Fruit fly (Drosophila melanogaster): ENCODE data around the gene lmgB.

Gene lmgB

DNA sequence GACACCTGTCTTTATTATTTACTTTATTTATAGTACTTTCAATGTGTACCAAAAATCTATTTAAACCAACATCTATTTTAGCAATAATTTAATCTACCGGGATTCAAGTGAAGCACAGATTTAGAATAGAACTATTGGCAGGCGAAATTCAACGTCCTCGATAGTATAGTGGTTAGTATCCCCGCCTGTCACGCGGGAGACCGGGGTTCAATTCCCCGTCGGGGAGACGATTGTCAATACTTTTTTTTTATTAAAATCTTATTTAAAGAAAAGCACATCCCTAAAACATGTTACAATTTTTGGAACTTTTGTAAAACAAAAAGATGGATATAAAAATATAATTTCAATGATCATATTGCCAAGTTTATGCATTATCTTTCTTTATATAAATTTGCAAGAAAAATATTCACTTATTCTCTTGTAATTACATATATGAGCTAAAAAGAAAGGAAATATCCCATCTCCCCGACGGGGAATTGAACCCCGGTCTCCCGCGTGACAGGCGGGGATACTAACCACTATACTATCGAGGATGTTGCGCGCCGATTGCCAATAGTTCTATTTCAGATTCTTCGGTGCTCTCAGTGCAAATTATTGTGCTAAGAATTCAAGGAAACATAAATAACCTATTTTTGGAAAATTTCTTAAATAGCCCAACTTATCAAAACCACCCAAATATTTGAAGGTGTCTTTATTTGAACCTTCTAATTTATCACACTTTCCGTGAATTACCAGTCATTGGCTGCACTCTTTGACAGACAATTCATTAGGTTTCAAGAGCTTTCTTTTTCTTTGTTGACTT is 46.6 kb downstream of the lmgB start, which contains the start of gene CG43796 (continued):
- TF ChIP-seq exex (tag; optimal IDR thresholded peaks at IDR 0.05), result peak; percentile 22

DNA sequence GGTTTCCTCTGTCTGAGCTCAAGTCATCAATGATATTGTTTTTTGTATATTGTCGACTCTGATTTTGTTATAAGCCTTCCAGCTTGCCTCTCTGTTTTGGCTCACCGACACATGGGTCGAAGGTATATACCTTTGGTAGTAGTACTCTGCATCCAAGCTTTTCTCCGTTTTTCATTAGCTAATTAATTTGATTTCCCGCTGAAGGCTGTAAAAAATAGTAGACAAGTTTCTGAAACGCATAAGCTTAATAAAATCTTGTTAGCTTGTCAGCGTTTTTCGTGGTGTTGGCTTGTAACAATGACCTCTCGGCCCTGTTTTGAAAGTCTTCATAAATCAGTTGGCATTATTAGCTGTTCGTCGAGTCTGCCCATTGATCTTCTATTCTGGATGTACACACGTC is 47.6 kb downstream of the lmgB start:
- TF ChIP-seq CG6791 (GFP tag; IDR thresholded peaks at IDR 0.05; ENCODE audit: partially characterized antibody) (no peak), Awh (GFP tag; IDR thresholded peaks at IDR 0.05) (peak; percentile 42; the same call in 1 of the 2 replicates), Vsx1 (GFP tag; optimal IDR thresholded peaks at IDR 0.05) (peak; percentile 74), Hr78 (GFP tag; optimal IDR thresholded peaks at IDR 0.05) (peak in 1 of 2 experiments; percentile 36), oc (tag; optimal IDR thresholded peaks at IDR 0.05) (peak; percentile 72)

DNA sequence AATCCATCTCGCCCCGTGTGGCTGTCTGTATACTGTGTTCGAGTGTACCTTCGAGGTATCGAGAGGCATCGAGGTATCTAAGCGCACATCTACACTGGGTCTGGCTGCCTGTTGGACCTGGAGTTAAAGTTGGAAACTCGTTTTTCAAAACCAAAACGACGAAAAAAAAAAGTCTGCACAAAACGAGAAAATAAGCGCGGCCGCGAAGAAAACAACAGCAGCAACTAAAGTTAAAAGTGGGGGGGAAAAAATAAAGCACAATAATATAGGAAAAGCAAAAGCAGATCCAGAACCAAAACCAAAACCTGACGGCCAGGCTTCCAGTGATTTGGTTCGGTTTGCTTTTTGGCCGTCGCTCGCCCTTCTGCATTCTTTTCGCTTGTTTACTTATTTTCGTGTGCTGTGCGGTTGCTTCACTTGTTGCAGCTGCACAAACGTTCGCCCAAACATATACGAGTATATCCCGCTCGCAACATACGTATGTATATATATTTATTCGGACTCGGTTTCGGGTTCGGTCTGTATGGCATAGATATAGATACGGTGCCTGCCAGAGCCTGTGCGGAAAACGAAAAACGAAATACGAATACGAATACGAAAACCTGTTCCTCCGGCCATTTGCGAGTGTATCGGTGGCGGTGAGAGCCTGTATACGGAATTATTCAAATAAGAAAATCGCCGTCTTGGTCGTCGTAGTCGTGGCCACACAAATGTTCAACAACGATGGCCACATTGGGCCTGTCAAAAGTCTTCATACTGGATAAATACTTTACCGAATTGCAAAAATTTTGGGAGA is 49.3 kb downstream of the lmgB start:
- no peak for TF ChIP-seq CG9876 (GFP tag; optimal IDR thresholded peaks at IDR 0.05)
- no peak for TF ChIP-seq CG7372 (GFP tag; IDR thresholded peaks at IDR 0.05)
- no peak for TF ChIP-seq CG18262 (tag; optimal IDR thresholded peaks at IDR 0.05)
- TF ChIP-seq TFAM (GFP tag; optimal IDR thresholded peaks at IDR 0.05), result no peak
- TF ChIP-seq CG3838 (GFP tag; optimal IDR thresholded peaks at IDR 0.05), result no peak
- TF ChIP-seq HmgZ (tag; optimal IDR thresholded peaks at IDR 0.05), result no peak
- no peak for TF ChIP-seq ind (GFP tag; optimal IDR thresholded peaks at IDR 0.05)
- peak; percentile 41 for TF ChIP-seq CG12769 (tag; optimal IDR thresholded peaks at IDR 0.05)
- TF ChIP-seq nau (GFP tag; optimal IDR thresholded peaks at IDR 0.05), result no peak
- TF ChIP-seq CG8388 (GFP tag; optimal IDR thresholded peaks at IDR 0.05), result no peak
- TF ChIP-seq wek (GFP tag; optimal IDR thresholded peaks at IDR 0.05), result no peak
- no peak for TF ChIP-seq dmrt99B (tag; optimal IDR thresholded peaks at IDR 0.05)
- TF ChIP-seq CG18476 (GFP tag; optimal IDR thresholded peaks at IDR 0.05), result no peak
- TF ChIP-seq Hr3 (GFP tag; optimal IDR thresholded peaks at IDR 0.05), result no peak
- no peak for TF ChIP-seq zen2 (GFP tag; IDR thresholded peaks at IDR 0.05; ENCODE audit: partially characterized antibody)
- TF ChIP-seq CG31441 (GFP tag; IDR thresholded peaks at IDR 0.05), result no peak
- no peak for TF ChIP-seq Sox100B (GFP tag; optimal IDR thresholded peaks at IDR 0.05)
- TF ChIP-seq ERR (GFP tag; optimal IDR thresholded peaks at IDR 0.05), result no peak
- peak; percentile 60 for TF ChIP-seq Deaf1 (tag; optimal IDR thresholded peaks at IDR 0.05)
- peak; percentile 72; the same call in 1 of the 3 replicates for TF ChIP-seq CG2199 (GFP tag; IDR thresholded peaks at IDR 0.05)
- no peak for TF ChIP-seq zf30C (GFP tag; optimal IDR thresholded peaks at IDR 0.05)
- TF ChIP-seq dmrt11E (tag; optimal IDR thresholded peaks at IDR 0.05), result no peak
- no peak for TF ChIP-seq BEAF-32 (GFP tag; optimal IDR thresholded peaks at IDR 0.05)
- TF ChIP-seq gsb-n (tag; optimal IDR thresholded peaks at IDR 0.05), result no peak
- no peak for TF ChIP-seq Hmr (GFP tag; optimal IDR thresholded peaks at IDR 0.05)
- no peak for TF ChIP-seq CG3407 (GFP tag; optimal IDR thresholded peaks at IDR 0.05)
- no peak for TF ChIP-seq run (tag; optimal IDR thresholded peaks at IDR 0.05)
- TF ChIP-seq CG16779 (GFP tag; IDR thresholded peaks at IDR 0.05), result no peak
- no peak for TF ChIP-seq Poxn (GFP tag; IDR thresholded peaks at IDR 0.05)
- peak in 1 of 2 experiments; percentile 86 for TF ChIP-seq insv (GFP tag; optimal IDR thresholded peaks at IDR 0.05)
- TF ChIP-seq CG7357 (GFP tag; IDR thresholded peaks at IDR 0.05), result no peak
- TF ChIP-seq CG8765 (GFP tag; IDR thresholded peaks at IDR 0.05), result no peak
- no peak for TF ChIP-seq CG4404 (GFP tag; IDR thresholded peaks at IDR 0.05)
- TF ChIP-seq lola (GFP tag; optimal IDR thresholded peaks at IDR 0.05), result no peak
- TF ChIP-seq sob (GFP tag; IDR thresholded peaks at IDR 0.05), result no peak
- TF ChIP-seq Dll (GFP tag; IDR thresholded peaks at IDR 0.05; ENCODE audit: partially characterized antibody), result no peak
- TF ChIP-seq CG6272 (GFP tag; IDR thresholded peaks at IDR 0.05), result no peak
